Fruit fly (Drosophila melanogaster) whole organism, wandering third instar larva: ENCODE results near the gene Pdfr.

Source experiments
- Abd-B ChIP-seq: fragments of >200 bp; optimal IDR thresholded peaks from 2 replicates; lab custom pipeline; 2017; ENCODE audit warnings: missing biosample characterization, missing genetic modification characterization
- CG32264 ChIP-seq: fragments of 200-800 bp; sonication (Bioruptor generic); optimal IDR thresholded peaks from 2 replicates; lab custom pipeline; 2016; ENCODE audit warnings: missing biosample characterization, missing genetic modification characterization
- CG9705 ChIP-seq: fragments of 200-800 bp; sonication (Bioruptor generic); optimal IDR thresholded peaks from 2 replicates; lab custom pipeline; 2018; ENCODE audit warnings: missing biosample characterization, mild to moderate bottlenecking, missing genetic modification characterization
- CrebA ChIP-seq: fragments of 200-800 bp; sonication (Bioruptor generic); optimal IDR thresholded peaks from 2 replicates; lab custom pipeline; 2016; ENCODE audit warnings: missing biosample characterization, mild to moderate bottlenecking, missing genetic modification characterization, borderline replicate concordance
- Dfd ChIP-seq: fragments of >200 bp; optimal IDR thresholded peaks from 2 replicates; lab custom pipeline; 2017; ENCODE audit warnings: missing biosample characterization, missing genetic modification characterization
- Dif ChIP-seq: fragments of 200-275, 200-300 bp; sonication (Bioruptor generic); optimal IDR thresholded peaks from 2 replicates; lab custom pipeline; 2018; ENCODE audit warnings: missing biosample characterization, missing genetic modification characterization; ENCODE audit not compliant: partially characterized antibody
- GATAd ChIP-seq: sonication (Bioruptor generic); optimal IDR thresholded peaks from 2 replicates; lab custom pipeline; 2016; ENCODE audit warnings: missing biosample characterization, missing genetic modification characterization
- HLH106 ChIP-seq: fragments of 200-800 bp; optimal IDR thresholded peaks from 3 replicates; lab custom pipeline; 2019; ENCODE audit warnings: missing biosample characterization, mild to moderate bottlenecking, missing genetic modification characterization, moderate library complexity
- Hnf4 ChIP-seq: fragments of 200-800 bp; sonication (Bioruptor generic); optimal IDR thresholded peaks from 2 replicates; lab custom pipeline; 2016; ENCODE audit warnings: missing biosample characterization, mild to moderate bottlenecking, missing genetic modification characterization
- Hr78 ChIP-seq: fragments of >200 bp; optimal IDR thresholded peaks from 2 replicates; lab custom pipeline; 2017; ENCODE audit warnings: missing biosample characterization, missing genetic modification characterization
- Hr83 ChIP-seq: fragments of 200-300 bp; sonication (Bioruptor generic); optimal IDR thresholded peaks from 2 replicates; lab custom pipeline; 2016; ENCODE audit warnings: missing biosample characterization, mild to moderate bottlenecking, missing genetic modification characterization, moderate library complexity; ENCODE audit not compliant: poor library complexity, severe bottlenecking
- Jra ChIP-seq: sonication (Bioruptor generic); optimal IDR thresholded peaks from 2 replicates; lab custom pipeline; 2016; ENCODE audit warnings: missing biosample characterization, missing genetic modification characterization
- Mio ChIP-seq: sonication (Bioruptor generic); optimal IDR thresholded peaks from 2 replicates; lab custom pipeline; 2016; ENCODE audit warnings: missing biosample characterization, missing genetic modification characterization
- Myc ChIP-seq: fragments of >200 bp; optimal IDR thresholded peaks from 2 replicates; lab custom pipeline; 2017
- N ChIP-seq: fragments of >200 bp; optimal IDR thresholded peaks from 2 replicates; lab custom pipeline; 2018; ENCODE audit warnings: missing biosample characterization, missing external identifiers, missing genetic modification characterization
- OdsH ChIP-seq: fragments of 200-800 bp; sonication (Bioruptor generic); optimal IDR thresholded peaks from 2 replicates; lab custom pipeline; 2016; ENCODE audit warnings: missing biosample characterization, mild to moderate bottlenecking, missing genetic modification characterization
- Rel ChIP-seq, 2 experiments: fragments of 200-800 bp; sonication (Bioruptor generic) in 1 of 2; optimal IDR thresholded peaks; 2 replicates in 1 of 2; 3 replicates in 1 of 2; lab custom pipeline; 2016 to 2019; ENCODE audit warnings: mild to moderate bottlenecking in 2 of 2, missing biosample characterization in 2 of 2, missing genetic modification characterization in 2 of 2, moderate library complexity in 1 of 2
- Sp1 ChIP-seq: fragments of 200-800 bp; sonication (Bioruptor generic); optimal IDR thresholded peaks from 3 replicates; lab custom pipeline; 2019; ENCODE audit warnings: missing biosample characterization, mild to moderate bottlenecking, missing genetic modification characterization, moderate library complexity
- Vsx2 ChIP-seq: fragments of 200-300, 225-300 bp; sonication (Bioruptor generic); optimal IDR thresholded peaks from 2 replicates; lab custom pipeline; 2018; ENCODE audit warnings: missing biosample characterization, missing genetic modification characterization; ENCODE audit not compliant: partially characterized antibody
- br ChIP-seq: fragments of 200-800 bp; sonication (Bioruptor generic); optimal IDR thresholded peaks from 2 replicates; lab custom pipeline; 2016; ENCODE audit warnings: missing biosample characterization, missing genetic modification characterization
- brk ChIP-seq: fragments of 200-800 bp; sonication (Bioruptor generic); optimal IDR thresholded peaks from 2 replicates; lab custom pipeline; 2016; ENCODE audit warnings: missing biosample characterization, mild to moderate bottlenecking, missing genetic modification characterization
- dl ChIP-seq, 2 experiments: fragments of 175-275, 200-275 bp in 1 of 2; fragments of 200-275 bp in 1 of 2; sonication (Bioruptor generic); optimal IDR thresholded peaks; lab custom pipeline; 2018; ENCODE audit warnings: mild to moderate bottlenecking in 2 of 2, missing biosample characterization in 2 of 2, missing genetic modification characterization in 2 of 2, moderate library complexity in 2 of 2; ENCODE audit not compliant: partially characterized antibody in 2 of 2, insufficient read depth in 1 of 2
- dmrt93B ChIP-seq: fragments of 200-800 bp; sonication (Bioruptor generic); optimal IDR thresholded peaks from 2 replicates; lab custom pipeline; 2018; ENCODE audit warnings: missing biosample characterization, mild to moderate bottlenecking, missing genetic modification characterization
- dsf ChIP-seq: sonication (Bioruptor generic); optimal IDR thresholded peaks from 2 replicates; lab custom pipeline; 2016; ENCODE audit warnings: missing biosample characterization, missing genetic modification characterization, borderline replicate concordance
- ey ChIP-seq: fragments of 200-800 bp; sonication (Bioruptor generic); optimal IDR thresholded peaks from 2 replicates; lab custom pipeline; 2016; ENCODE audit warnings: missing biosample characterization, missing genetic modification characterization
- foxo ChIP-seq, 2 experiments: fragments of 200-800 bp; sonication (Bioruptor generic); optimal IDR thresholded peaks; 2 replicates in 1 of 2; 3 replicates in 1 of 2; lab custom pipeline; 2016 to 2017; ENCODE audit warnings: missing biosample characterization in 2 of 2, missing genetic modification characterization in 2 of 2
- fru ChIP-seq: fragments of 200-800 bp; sonication (Bioruptor generic); optimal IDR thresholded peaks from 3 replicates; lab custom pipeline; 2016; ENCODE audit warnings: missing biosample characterization, mild to moderate bottlenecking, missing genetic modification characterization
- h ChIP-seq: fragments of 200-800 bp; sonication (Bioruptor generic); optimal IDR thresholded peaks from 3 replicates; lab custom pipeline; 2016; ENCODE audit warnings: missing biosample characterization, mild to moderate bottlenecking, missing genetic modification characterization
- jim ChIP-seq: fragments of 175-275, 200-325 bp; sonication (Bioruptor generic); optimal IDR thresholded peaks from 2 replicates; lab custom pipeline; 2016; ENCODE audit warnings: missing biosample characterization, mild to moderate bottlenecking, missing genetic modification characterization
- lola ChIP-seq: fragments of >200 bp; optimal IDR thresholded peaks from 2 replicates; lab custom pipeline; 2017; ENCODE audit warnings: missing biosample characterization, missing genetic modification characterization
- pan ChIP-seq: fragments of >200 bp; optimal IDR thresholded peaks from 2 replicates; lab custom pipeline; 2017
- psq ChIP-seq: fragments of 200-800 bp; sonication (Bioruptor generic); optimal IDR thresholded peaks from 3 replicates; lab custom pipeline; 2017; ENCODE audit warnings: missing biosample characterization, mild to moderate bottlenecking, missing genetic modification characterization, moderate library complexity
- rgr ChIP-seq: fragments of 200-800 bp; sonication (Bioruptor generic); optimal IDR thresholded peaks from 3 replicates; lab custom pipeline; 2016; ENCODE audit warnings: missing biosample characterization, mild to moderate bottlenecking, missing genetic modification characterization
- sage ChIP-seq: fragments of 200-800 bp; sonication (Bioruptor generic); optimal IDR thresholded peaks from 2 replicates; lab custom pipeline; 2016; ENCODE audit warnings: missing biosample characterization, mild to moderate bottlenecking, missing genetic modification characterization
- sv ChIP-seq: fragments of 200-800 bp; sonication (Bioruptor generic); optimal IDR thresholded peaks from 3 replicates; lab custom pipeline; 2016; ENCODE audit warnings: missing biosample characterization, missing genetic modification characterization
- tai ChIP-seq: sonication (Bioruptor generic); optimal IDR thresholded peaks from 2 replicates; lab custom pipeline; 2016; ENCODE audit warnings: missing biosample characterization, missing genetic modification characterization
- usp ChIP-seq: fragments of >200 bp; optimal IDR thresholded peaks from 2 replicates; lab custom pipeline; 2017; ENCODE audit warnings: missing biosample characterization, missing genetic modification characterization
- woc ChIP-seq: sonication (Bioruptor generic); optimal IDR thresholded peaks from 2 replicates; lab custom pipeline; 2016; ENCODE audit warnings: missing biosample characterization, mild to moderate bottlenecking, missing genetic modification characterization

Gene Pdfr

DNA sequence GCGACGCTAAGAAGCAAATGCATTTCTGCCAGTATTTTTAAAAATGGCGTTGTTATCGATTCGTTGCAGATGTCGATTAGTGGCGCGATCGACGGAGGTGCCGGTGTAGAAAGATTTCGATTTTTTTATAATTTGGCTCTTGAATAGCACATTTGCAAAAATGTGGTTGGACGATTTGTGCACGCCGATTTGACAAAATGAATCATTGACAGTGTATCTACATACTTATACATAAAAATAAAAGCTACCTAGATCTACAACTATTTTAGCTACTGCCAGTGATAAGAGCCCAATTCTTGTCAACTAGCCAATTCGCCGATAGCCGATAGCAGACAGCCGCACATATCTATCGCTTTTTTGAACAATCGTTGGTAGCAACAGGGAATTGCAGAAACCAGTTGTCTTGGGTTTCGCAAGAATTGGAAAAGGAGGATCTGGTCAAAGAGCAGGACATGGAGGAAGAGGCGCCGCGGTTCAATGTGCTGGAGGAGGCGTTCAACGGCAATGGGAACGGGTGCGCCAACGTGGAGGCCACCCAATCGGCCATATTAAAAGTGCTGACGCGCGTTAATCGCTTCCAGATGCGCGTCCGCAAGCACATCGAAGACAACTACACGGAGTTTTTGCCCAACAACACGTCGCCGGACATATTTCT lies 52.0 kb downstream of the Pdfr start, which contains the start of the genes Klp3A and Zw10:
Gene Klp3A (minus strand): TSS at position 202 of the 655 bp plus-strand sequence.
Gene Zw10 (plus strand): TSS at position 347 of the 655 bp plus-strand sequence.
- TF ChIP-seq Rel (GFP tag; optimal IDR thresholded peaks at IDR 0.05; lab: Kevin White, UChicago) (no peak), Rel (tag; optimal IDR thresholded peaks at IDR 0.05; lab: Kevin White, UChicago) (peak; percentile 28), OdsH (GFP tag; lab: Kevin White, UChicago) (peak; percentile 17), woc (GFP tag; lab: Kevin White, UChicago) (peak; percentile 69), h (GFP tag; lab: Kevin White, UChicago) (peak; percentile 49), CG32264 (GFP tag; lab: Kevin White, UChicago) (no peak), rgr (GFP tag; lab: Kevin White, UChicago) (peak; percentile 31), ey (GFP tag; lab: Kevin White, UChicago) (peak; percentile 31), HLH106 (tag; lab: Kevin White, UChicago) (peak; percentile 62), Myc (lab: Kevin White, UChicago) (peak; percentile 77), Sp1 (GFP tag; lab: Kevin White, UChicago) (peak; percentile 46), CG9705 (GFP tag; lab: Kevin White, UChicago) (peak; percentile 36), sage (no peak), GATAd (GFP tag; lab: Kevin White, UChicago) (no peak)
- TF ChIP-seq, all 38 proteins: peak for 10

DNA sequence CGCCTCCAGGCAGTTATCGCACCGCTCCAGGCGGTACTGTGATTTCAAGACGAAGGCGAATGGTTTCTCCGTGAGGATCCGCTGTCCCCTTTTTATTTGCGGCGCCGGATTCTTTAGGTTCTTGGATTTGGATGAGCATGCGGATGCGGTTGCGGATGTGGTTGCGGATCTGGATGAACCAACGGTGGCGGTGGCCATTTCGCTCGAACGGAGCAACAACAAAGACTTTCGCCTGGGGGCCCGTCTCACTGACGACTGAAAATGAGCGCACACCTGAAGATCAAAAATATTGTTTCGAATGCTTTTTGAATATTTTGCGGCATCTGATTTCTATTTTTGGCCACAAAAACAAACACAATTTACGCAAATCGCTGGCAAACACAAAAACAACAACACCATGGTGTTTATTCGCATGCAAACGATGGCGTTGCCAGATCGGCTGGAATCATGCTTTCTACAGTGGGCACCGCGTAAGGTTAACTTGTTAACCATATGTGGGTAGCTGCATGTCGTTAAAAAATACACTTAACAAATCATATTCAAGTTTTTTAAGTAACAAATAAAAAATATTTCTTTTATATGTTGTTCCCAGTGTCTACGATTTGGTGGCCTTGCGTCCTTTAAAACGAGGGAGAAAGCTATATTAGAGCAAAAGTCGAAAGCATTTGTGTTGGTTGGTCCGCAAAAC lies 56.6 kb downstream of the Pdfr start, which contains the start of gene Smyd3:
Gene Smyd3 (minus strand): TSS at position 407 of the 688 bp plus-strand sequence.
- TF ChIP-seq fru (peak; percentile 82), GATAd (GFP tag; lab: Kevin White, UChicago) (peak; percentile 61), dsf (GFP tag; lab: Kevin White, UChicago) (no peak), foxo (GFP tag; optimal IDR thresholded peaks at IDR 0.05; lab: Kevin White, UChicago) (peak; percentile 65 to 91), pan (no peak), lola (GFP tag; lab: Kevin White, UChicago) (no peak), h (GFP tag; lab: Kevin White, UChicago) (peak; percentile 89), Abd-B (GFP tag; lab: Kevin White, UChicago) (no peak), brk (GFP tag; lab: Kevin White, UChicago) (no peak), Rel (GFP tag; optimal IDR thresholded peaks at IDR 0.05; lab: Kevin White, UChicago) (no peak), Rel (tag; optimal IDR thresholded peaks at IDR 0.05; lab: Kevin White, UChicago) (peak; percentile 37), HLH106 (tag; lab: Kevin White, UChicago) (peak; percentile 73), N (no peak), br (peak; percentile 85), sage (no peak), Sp1 (GFP tag; lab: Kevin White, UChicago) (peak; percentile 68), OdsH (GFP tag; lab: Kevin White, UChicago) (peak; percentile 86), Hr78 (no peak), Hnf4 (GFP tag; lab: Kevin White, UChicago) (no peak), jim (GFP tag; lab: Kevin White, UChicago) (no peak), CG9705 (GFP tag; lab: Kevin White, UChicago) (peak; percentile 36), ey (GFP tag; lab: Kevin White, UChicago) (peak; percentile 86), Dif (GFP tag; lab: Kevin White, UChicago) (no peak), Mio (GFP tag; lab: Kevin White, UChicago) (peak; percentile 9), sv (GFP tag; lab: Kevin White, UChicago) (peak; percentile 76), Jra (GFP tag; lab: Kevin White, UChicago) (no peak), woc (GFP tag; lab: Kevin White, UChicago) (peak; percentile 88), usp (GFP tag; lab: Kevin White, UChicago) (no peak), rgr (GFP tag; lab: Kevin White, UChicago) (peak; percentile 88), dmrt93B (GFP tag; lab: Kevin White, UChicago) (no peak), CG32264 (GFP tag; lab: Kevin White, UChicago) (no peak), Dfd (no peak), dl (GFP tag; optimal IDR thresholded peaks at IDR 0.05; lab: Kevin White, UChicago; ENCODE audit: insufficient read depth in 1 of 2, partially characterized antibody in 2 of 2) (no peak), tai (no peak), Vsx2 (GFP tag; lab: Kevin White, UChicago) (no peak), CrebA (GFP tag; lab: Kevin White, UChicago) (no peak), Myc (lab: Kevin White, UChicago) (no peak), Hr83 (GFP tag; lab: Kevin White, UChicago) (peak; percentile 81), psq (GFP tag; lab: Kevin White, UChicago) (peak; percentile 68)
